Fruit fly (Drosophila melanogaster): Measurements from ENCODE around the gene CG42371.

CG42371 gene

dm6 chr2L:2177969-2178809 lies 38.9 kb downstream of the CG42371 start, which contains the start of gene aop (continued):
- TF ChIP-seq CG17328 (GFP tag; IDR thresholded peaks at IDR 0.05) (peak; percentile 56), row (GFP tag; IDR thresholded peaks at IDR 0.05) (peak; percentile 23; the same call in 1 of the 3 replicates), CG14860 (GFP tag; IDR thresholded peaks at IDR 0.05; ENCODE audit: partially characterized antibody) (no peak), trem (tag; optimal IDR thresholded peaks at IDR 0.05) (peak; percentile 24), CG7372 (GFP tag; IDR thresholded peaks at IDR 0.05) (no peak), crol (GFP tag; IDR thresholded peaks at IDR 0.05) (0 out of 2 replicates have a peak, but pooled peaks have one; percentile 23), aop (GFP tag; IDR thresholded peaks at IDR 0.05) (peak; percentile 91), z (GFP tag; IDR thresholded peaks at IDR 0.05) (no peak; the same call in 2 of the 3 replicates), Taf1 (GFP tag; IDR thresholded peaks at IDR 0.05) (no peak), sob (GFP tag; IDR thresholded peaks at IDR 0.05) (no peak), unpg (GFP tag; optimal IDR thresholded peaks at IDR 0.05) (peak; percentile 29), hth (optimal IDR thresholded peaks at IDR 0.05) (no peak), CG2678 (tag; optimal IDR thresholded peaks at IDR 0.05) (peak; percentile 19), CG32767 (GFP tag; IDR thresholded peaks at IDR 0.05) (0 out of 2 replicates have a peak, but pooled peaks have one; percentile 34), CG34422 (GFP tag; IDR thresholded peaks at IDR 0.05) (peak; percentile 58; the same call in 1 of the 3 replicates), odd (GFP tag; optimal IDR thresholded peaks at IDR 0.05) (peak; percentile 53), sima (GFP tag; optimal IDR thresholded peaks at IDR 0.05) (no peak), CG1792 (GFP tag; optimal IDR thresholded peaks at IDR 0.05) (no peak), CG42726 (GFP tag; IDR thresholded peaks at IDR 0.05; ENCODE audit: partially characterized antibody) (peak; percentile 61; the same call in 1 of the 2 replicates), CG16863 (GFP tag; optimal IDR thresholded peaks at IDR 0.05) (peak; percentile 16), CG1024 (GFP tag; IDR thresholded peaks at IDR 0.05) (no peak), zen (tag; optimal IDR thresholded peaks at IDR 0.05) (peak; percentile 68), CG18262 (tag; optimal IDR thresholded peaks at IDR 0.05) (peak; percentile 24), CG8924 (tag; optimal IDR thresholded peaks at IDR 0.05) (peak; percentile 72), CG11456 (GFP tag; IDR thresholded peaks at IDR 0.05) (no peak), ems (GFP tag; optimal IDR thresholded peaks at IDR 0.05) (peak; percentile 7), lbe (GFP tag; optimal IDR thresholded peaks at IDR 0.05) (peak; percentile 3), otp (GFP tag; IDR thresholded peaks at IDR 0.05) (peak; percentile 33; the same call in 1 of the 3 replicates), CG4617 (GFP tag; optimal IDR thresholded peaks at IDR 0.05; ENCODE audit: borderline replicate concordance) (no peak), E2f1 (GFP tag; IDR thresholded peaks at IDR 0.05) (no peak), psq (GFP tag; optimal IDR thresholded peaks at IDR 0.05) (peak; percentile 71), CG7928 (GFP tag; optimal IDR thresholded peaks at IDR 0.05) (no peak), NK7.1 (GFP tag; optimal IDR thresholded peaks at IDR 0.05) (no peak), lilli (GFP tag; optimal IDR thresholded peaks at IDR 0.05) (no peak), CG17912 (GFP tag; optimal IDR thresholded peaks at IDR 0.05) (peak; percentile 57), Awh (GFP tag; IDR thresholded peaks at IDR 0.05) (no peak), Gug (GFP tag; IDR thresholded peaks at IDR 0.05) (no peak), tgo (GFP tag; IDR thresholded peaks at IDR 0.05) (0 out of 3 replicates have a peak, but pooled peaks have one; percentile 10), CG17361 (GFP tag; IDR thresholded peaks at IDR 0.05) (no peak), CG12236 (GFP tag; optimal IDR thresholded peaks at IDR 0.05) (no peak), CG9817 (tag; optimal IDR thresholded peaks at IDR 0.05) (no peak), fru (optimal IDR thresholded peaks at IDR 0.05) (no peak), ato (GFP tag; IDR thresholded peaks at IDR 0.05; ENCODE audit: partially characterized antibody) (peak; percentile 61; the same call in 1 of the 2 replicates), fd64A (GFP tag; optimal IDR thresholded peaks at IDR 0.05) (no peak), CG17186 (GFP tag; optimal IDR thresholded peaks at IDR 0.05) (peak; percentile 8), Bteb2 (GFP tag; optimal IDR thresholded peaks at IDR 0.05) (peak; percentile 11), Oli (tag; optimal IDR thresholded peaks at IDR 0.05) (no peak), ind (GFP tag; optimal IDR thresholded peaks at IDR 0.05) (no peak), CG3847 (GFP tag; IDR thresholded peaks at IDR 0.05) (no peak), inv (GFP tag; IDR thresholded peaks at IDR 0.05; ENCODE audit: partially characterized antibody) (no peak), yki (optimal IDR thresholded peaks at IDR 0.05) (no peak)

All from whole organism, embryonic.